Fruit fly (Drosophila melanogaster): Measurements from ENCODE around the gene CG13855.
A peak's percentile ranks its signal among the peaks of the same experiment; 100 is the strongest.

Gene CG13855

DNA sequence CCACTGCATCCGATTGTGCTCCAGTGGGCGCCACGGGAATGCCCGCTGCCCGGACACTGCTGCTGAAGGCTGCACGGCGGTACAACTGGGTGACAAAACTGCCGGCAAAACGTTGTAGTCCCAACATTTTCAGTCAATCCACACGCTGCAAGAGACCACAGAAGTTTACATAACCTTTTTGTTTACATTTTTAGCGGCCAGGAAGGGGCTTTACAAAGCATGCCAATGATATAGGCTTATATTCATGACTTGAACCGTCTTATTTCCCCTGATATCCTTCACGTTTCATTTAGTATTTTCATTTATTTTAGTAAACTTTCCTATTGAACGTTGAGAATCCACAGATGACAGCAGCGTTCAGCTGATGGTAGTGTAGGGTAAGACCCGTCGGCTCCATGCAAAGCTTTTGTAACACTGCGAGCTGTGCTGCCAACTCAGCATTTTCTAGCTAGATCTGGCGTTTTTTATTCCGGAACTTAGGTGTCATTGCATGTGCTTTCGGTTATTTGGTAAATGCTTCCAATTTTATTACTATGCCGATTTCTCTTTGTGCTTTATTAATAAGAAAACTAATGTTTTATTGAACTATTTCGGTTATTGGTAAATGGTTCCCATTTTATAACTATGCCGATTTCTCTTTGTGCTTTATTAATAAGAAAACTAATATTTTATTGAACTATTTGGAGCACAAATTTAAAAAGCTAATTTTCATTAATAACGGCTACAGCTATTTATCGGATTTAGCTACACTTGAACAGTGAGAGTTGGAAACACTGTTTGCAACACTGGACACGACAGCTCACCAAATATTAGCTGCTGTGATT, 5.0 kb downstream of the CG13855 start, which contains the start of the genes CG13850 and lqfR (continued):
- TF ChIP-seq CG10147 (GFP tag; optimal IDR thresholded peaks at IDR 0.05) = peak; percentile 6
- no peak for TF ChIP-seq chm (GFP tag; IDR thresholded peaks at IDR 0.05)
- TF ChIP-seq Oli (tag; optimal IDR thresholded peaks at IDR 0.05) = peak; percentile 66
- TF ChIP-seq CG3847 (GFP tag; IDR thresholded peaks at IDR 0.05) = peak; percentile 79
- TF ChIP-seq CG1792 (GFP tag; optimal IDR thresholded peaks at IDR 0.05) = peak; percentile 29
- TF ChIP-seq CG11696 (GFP tag; IDR thresholded peaks at IDR 0.05) = no peak
- TF ChIP-seq slp2 (GFP tag; optimal IDR thresholded peaks at IDR 0.05) = peak; percentile 72
- TF ChIP-seq ac (GFP tag; optimal IDR thresholded peaks at IDR 0.05) = no peak
- TF ChIP-seq mld (GFP tag; IDR thresholded peaks at IDR 0.05; ENCODE audit: partially characterized antibody) = no peak
- no peak for TF ChIP-seq Dp (GFP tag; optimal IDR thresholded peaks at IDR 0.05)
- TF ChIP-seq CG31224 (GFP tag; IDR thresholded peaks at IDR 0.05) = peak; percentile 41; the same call in 1 of the 2 replicates
- TF ChIP-seq Fer3 (tag; optimal IDR thresholded peaks at IDR 0.05) = peak; percentile 64
- TF ChIP-seq p53 (GFP tag; optimal IDR thresholded peaks at IDR 0.05) = no peak
- TF ChIP-seq CG13775 (GFP tag; optimal IDR thresholded peaks at IDR 0.05) = peak; percentile 84
- TF ChIP-seq sisA (GFP tag; IDR thresholded peaks at IDR 0.05) = peak; percentile 58
- no peak for TF ChIP-seq CG31388 (GFP tag; optimal IDR thresholded peaks at IDR 0.05)
- peak; percentile 52; the same call in 1 of the 2 replicates for TF ChIP-seq CG11247 (GFP tag; IDR thresholded peaks at IDR 0.05)
- TF ChIP-seq gt (GFP tag; IDR thresholded peaks at IDR 0.05) = no peak
- TF ChIP-seq Fer1 (GFP tag; optimal IDR thresholded peaks at IDR 0.05) = no peak
- peak; percentile 75 for TF ChIP-seq NfI (GFP tag; optimal IDR thresholded peaks at IDR 0.05)
- TF ChIP-seq CG12769 (tag; optimal IDR thresholded peaks at IDR 0.05) = no peak
- peak; percentile 77 for TF ChIP-seq sug (tag; optimal IDR thresholded peaks at IDR 0.05)
- no peak for TF ChIP-seq D (optimal IDR thresholded peaks at IDR 0.05)
- peak; percentile 64 for TF ChIP-seq D (GFP tag; optimal IDR thresholded peaks at IDR 0.05)
- no peak for TF ChIP-seq CG8765 (GFP tag; IDR thresholded peaks at IDR 0.05)
- TF ChIP-seq br (optimal IDR thresholded peaks at IDR 0.05) = no peak
- TF ChIP-seq NC2β (GFP tag; optimal IDR thresholded peaks at IDR 0.05) = peak; percentile 74
- TF ChIP-seq CG1832 (GFP tag; optimal IDR thresholded peaks at IDR 0.05) = no peak
- peak; percentile 72 for TF ChIP-seq Dad (GFP tag; optimal IDR thresholded peaks at IDR 0.05)
- TF ChIP-seq Sry-β (GFP tag; optimal IDR thresholded peaks at IDR 0.05) = peak; percentile 97
- peak; percentile 84 for TF ChIP-seq bcd (GFP tag; optimal IDR thresholded peaks at IDR 0.05)
- TF ChIP-seq Jarid2 (GFP tag; optimal IDR thresholded peaks at IDR 0.05) = no peak
- no peak for TF ChIP-seq nerfin-2 (GFP tag; IDR thresholded peaks at IDR 0.05; ENCODE audit: partially characterized antibody)
- no peak for TF ChIP-seq CG14050 (GFP tag; IDR thresholded peaks at IDR 0.05)
- peak; percentile 53 for TF ChIP-seq Lhr (GFP tag; optimal IDR thresholded peaks at IDR 0.05)
- peak; percentile 35 for TF ChIP-seq Asciz (GFP tag; optimal IDR thresholded peaks at IDR 0.05)
- TF ChIP-seq crc (GFP tag; optimal IDR thresholded peaks at IDR 0.05) = peak; percentile 56
- TF ChIP-seq grau (tag; optimal IDR thresholded peaks at IDR 0.05) = peak; percentile 75
- peak; percentile 80 for TF ChIP-seq ems (GFP tag; optimal IDR thresholded peaks at IDR 0.05)
- 0 out of 2 replicates have a peak, but pooled peaks have one; percentile 35 for TF ChIP-seq wor (GFP tag; IDR thresholded peaks at IDR 0.05)
- no peak for TF ChIP-seq Lim3 (GFP tag; IDR thresholded peaks at IDR 0.05)
- no peak for TF ChIP-seq unc-4 (GFP tag; IDR thresholded peaks at IDR 0.05; ENCODE audit: partially characterized antibody)
- TF ChIP-seq Vsx1 (GFP tag; optimal IDR thresholded peaks at IDR 0.05) = peak; percentile 87
- TF ChIP-seq Mrtf (GFP tag; IDR thresholded peaks at IDR 0.05) = peak; percentile 40; the same call in 1 of the 3 replicates
- TF ChIP-seq schlank (tag; optimal IDR thresholded peaks at IDR 0.05) = peak; percentile 35
- peak; percentile 33 for TF ChIP-seq nerfin-1 (tag; optimal IDR thresholded peaks at IDR 0.05)
- TF ChIP-seq Atf6 (GFP tag; IDR thresholded peaks at IDR 0.05) = no peak
- peak; percentile 75 for TF ChIP-seq tx (GFP tag; optimal IDR thresholded peaks at IDR 0.05)
- peak; percentile 28 for TF ChIP-seq gfzf (GFP tag; optimal IDR thresholded peaks at IDR 0.05)
- TF ChIP-seq CG11085 (GFP tag; IDR thresholded peaks at IDR 0.05) = peak; percentile 40; the same call in 1 of the 2 replicates
